Fruit fly (Drosophila melanogaster) whole organism, prepupa: ENCODE data around the gene WASp.

Experiments
- Blimp-1 ChIP-seq: fragments of 200-800 bp; sonication (Bioruptor generic); optimal IDR thresholded peaks from 3 replicates; lab custom pipeline; 2017; ENCODE audit warnings: missing biosample characterization, missing genetic modification characterization, mild to moderate bottlenecking, moderate library complexity, missing genetic modification reagents
- CG10631 ChIP-seq: fragments of 200-800 bp; sonication (Bioruptor generic); optimal IDR thresholded peaks from 2 replicates; lab custom pipeline; 2016; ENCODE audit warnings: missing biosample characterization, missing genetic modification characterization
- CG10669 ChIP-seq: fragments of 200-800 bp; sonication (Bioruptor generic); optimal IDR thresholded peaks from 3 replicates; lab custom pipeline; 2018; ENCODE audit warnings: missing biosample characterization, mild to moderate bottlenecking, missing genetic modification characterization, moderate library complexity
- CG11294 ChIP-seq: fragments of 200-800 bp; sonication (Bioruptor generic); IDR thresholded peaks from 2 replicates; pipeline ENCODE4 v1.3.6; 2022; ENCODE audit warnings: missing biosample characterization, missing genetic modification characterization
- CG11762 ChIP-seq: fragments of 200-800 bp; sonication (Bioruptor generic); optimal IDR thresholded peaks from 3 replicates; lab custom pipeline; 2016; ENCODE audit warnings: missing biosample characterization, missing genetic modification characterization; ENCODE audit not compliant: insufficient read depth
- CG11902 ChIP-seq: fragments of 200-800 bp; sonication (Bioruptor generic); optimal IDR thresholded peaks from 3 replicates; lab custom pipeline; 2016; ENCODE audit warnings: missing biosample characterization, missing genetic modification characterization
- CG1621 ChIP-seq: fragments of 200-800 bp; sonication (Bioruptor generic); optimal IDR thresholded peaks from 3 replicates; lab custom pipeline; 2018; ENCODE audit warnings: missing biosample characterization, mild to moderate bottlenecking, missing genetic modification characterization
- CG16779 ChIP-seq: fragments of 200-800 bp; sonication (Bioruptor generic); optimal IDR thresholded peaks from 3 replicates; lab custom pipeline; 2017; ENCODE audit warnings: missing biosample characterization, mild to moderate bottlenecking, missing genetic modification characterization
- CG3032 ChIP-seq: fragments of 200-800 bp; optimal IDR thresholded peaks from 2 replicates; lab custom pipeline; 2019; ENCODE audit warnings: missing biosample characterization, mild to moderate bottlenecking, missing genetic modification characterization, moderate library complexity
- CG31627 ChIP-seq: fragments of 200-800 bp; sonication (Bioruptor generic); optimal IDR thresholded peaks from 3 replicates; lab custom pipeline; 2016; ENCODE audit warnings: missing biosample characterization, missing genetic modification characterization
- CG32006 ChIP-seq: fragments of 200-800 bp; sonication (Bioruptor generic); optimal IDR thresholded peaks from 3 replicates; lab custom pipeline; 2017; ENCODE audit warnings: missing biosample characterization, mild to moderate bottlenecking, missing genetic modification characterization
- CG34406 ChIP-seq: fragments of 200-800 bp; sonication (Bioruptor generic); optimal IDR thresholded peaks from 3 replicates; lab custom pipeline; 2016; ENCODE audit warnings: missing biosample characterization, missing genetic modification characterization
- CG3919 ChIP-seq: fragments of 200-800 bp; sonication (Bioruptor generic); optimal IDR thresholded peaks from 3 replicates; lab custom pipeline; 2016; ENCODE audit warnings: missing biosample characterization, missing genetic modification characterization
- CG6163 ChIP-seq: fragments of 200-800 bp; sonication (Bioruptor generic); IDR thresholded peaks from 3 replicates; pipeline ENCODE4 v1.3.6; 2022; ENCODE audit warnings: missing biosample characterization, missing genetic modification characterization
- CG6792 ChIP-seq: fragments of 200-800 bp; sonication (Bioruptor generic); optimal IDR thresholded peaks from 3 replicates; lab custom pipeline; 2016; ENCODE audit warnings: missing biosample characterization, missing genetic modification characterization
- CG6808 ChIP-seq: fragments of 200-800 bp; sonication (Bioruptor generic); optimal IDR thresholded peaks from 3 replicates; lab custom pipeline; 2017; ENCODE audit warnings: missing biosample characterization, missing genetic modification characterization, mild to moderate bottlenecking, moderate library complexity, missing genetic modification reagents
- CG6854 ChIP-seq: fragments of 200-800 bp; sonication (Bioruptor generic); optimal IDR thresholded peaks from 2 replicates; lab custom pipeline; 2017; ENCODE audit warnings: missing biosample characterization, mild to moderate bottlenecking, missing genetic modification characterization
- CG7368 ChIP-seq: fragments of 200-800 bp; sonication (Bioruptor generic); optimal IDR thresholded peaks from 3 replicates; lab custom pipeline; 2016; ENCODE audit warnings: missing biosample characterization, missing genetic modification characterization
- CG8119 ChIP-seq: fragments of 200-800 bp; sonication (Bioruptor generic); IDR thresholded peaks from 3 replicates; pipeline ENCODE4 v1.3.6; 2022; ENCODE audit warnings: missing biosample characterization, missing genetic modification characterization
- CG8319 ChIP-seq: fragments of 200-800 bp; sonication (Bioruptor generic); optimal IDR thresholded peaks from 3 replicates; lab custom pipeline; 2016; ENCODE audit warnings: missing biosample characterization, missing genetic modification characterization
- CG8632 ChIP-seq: fragments of 200-800 bp; sonication (Bioruptor generic); optimal IDR thresholded peaks from 3 replicates; lab custom pipeline; 2016; ENCODE audit warnings: missing biosample characterization, missing genetic modification characterization
- CG9139 ChIP-seq: fragments of 200-800 bp; sonication (Bioruptor generic); optimal IDR thresholded peaks from 3 replicates; lab custom pipeline; 2017; ENCODE audit warnings: missing biosample characterization, mild to moderate bottlenecking, missing genetic modification characterization
- Eip75B ChIP-seq: fragments of 200-800 bp; sonication (Bioruptor generic); optimal IDR thresholded peaks from 3 replicates; lab custom pipeline; 2016; ENCODE audit warnings: missing biosample characterization, missing genetic modification characterization
- Eip78C ChIP-seq: fragments of 200-800 bp; sonication (Bioruptor generic); peaks from one replicate; lab custom pipeline; 2016; ENCODE audit warnings: missing biosample characterization, missing genetic modification characterization
- Eip93F ChIP-seq: fragments of 200-800 bp; sonication (Bioruptor generic); optimal IDR thresholded peaks from 2 replicates; lab custom pipeline; 2016; ENCODE audit warnings: missing biosample characterization, mild to moderate bottlenecking, missing genetic modification characterization
- Ets21C ChIP-seq: fragments of 200-800 bp; sonication (Bioruptor generic); optimal IDR thresholded peaks from 3 replicates; lab custom pipeline; 2016; ENCODE audit warnings: missing biosample characterization, missing genetic modification characterization
- Ets96B ChIP-seq: fragments of 200-800 bp; optimal IDR thresholded peaks from 2 replicates; lab custom pipeline; 2019; ENCODE audit warnings: missing biosample characterization, mild to moderate bottlenecking, missing genetic modification characterization, moderate library complexity
- Gug ChIP-seq: fragments of 200-800 bp; sonication (Bioruptor generic); IDR thresholded peaks from 2 replicates; pipeline ENCODE4 v1.3.6; 2022; ENCODE audit warnings: missing biosample characterization, missing genetic modification characterization
- Hr38 ChIP-seq: sonication (Bioruptor generic); optimal IDR thresholded peaks from 2 replicates; lab custom pipeline; 2016; ENCODE audit warnings: missing biosample characterization, missing genetic modification characterization
- Hr39 ChIP-seq: fragments of 200-800 bp; sonication (Bioruptor generic); optimal IDR thresholded peaks from 2 replicates; lab custom pipeline; 2016; ENCODE audit warnings: missing biosample characterization, missing genetic modification characterization
- Hr4 ChIP-seq: fragments of 200-800 bp; sonication (Bioruptor generic); optimal IDR thresholded peaks from 3 replicates; lab custom pipeline; 2016; ENCODE audit warnings: missing biosample characterization, missing genetic modification characterization
- Lpt ChIP-seq: fragments of 200-800 bp; sonication (Bioruptor generic); optimal IDR thresholded peaks from 3 replicates; lab custom pipeline; 2016; ENCODE audit warnings: missing biosample characterization, missing genetic modification characterization
- Met ChIP-seq: fragments of 200-800 bp; sonication (Bioruptor generic); optimal IDR thresholded peaks from 3 replicates; lab custom pipeline; 2016; ENCODE audit warnings: missing biosample characterization, missing genetic modification characterization
- Sox102F ChIP-seq: fragments of 200-800 bp; sonication (Bioruptor generic); optimal IDR thresholded peaks from 2 replicates; lab custom pipeline; 2016; ENCODE audit warnings: missing biosample characterization, mild to moderate bottlenecking, missing genetic modification characterization
- Sox14 ChIP-seq: fragments of 200-800 bp; sonication (Bioruptor generic); optimal IDR thresholded peaks from 3 replicates; lab custom pipeline; 2016; ENCODE audit warnings: missing biosample characterization, missing genetic modification characterization
- Sox15 ChIP-seq: fragments of 200-800 bp; sonication (Bioruptor generic); optimal IDR thresholded peaks from 3 replicates; lab custom pipeline; 2016; ENCODE audit warnings: missing biosample characterization, missing genetic modification characterization
- achi ChIP-seq: fragments of 200-800 bp; sonication (Bioruptor generic); optimal IDR thresholded peaks from 3 replicates; lab custom pipeline; 2016; ENCODE audit warnings: missing biosample characterization, missing genetic modification characterization
- acj6 ChIP-seq: fragments of 200-800 bp; sonication (Bioruptor generic); optimal IDR thresholded peaks from 3 replicates; lab custom pipeline; 2016; ENCODE audit warnings: missing biosample characterization, missing genetic modification characterization
- cyc ChIP-seq: fragments of 200-800 bp; sonication (Bioruptor generic); optimal IDR thresholded peaks from 3 replicates; lab custom pipeline; 2016; ENCODE audit warnings: missing biosample characterization, missing genetic modification characterization
- dac ChIP-seq: fragments of 200-800 bp; sonication (Bioruptor generic); optimal IDR thresholded peaks from 2 replicates; lab custom pipeline; 2017; ENCODE audit warnings: missing biosample characterization, mild to moderate bottlenecking, missing genetic modification characterization
- dsx ChIP-seq: fragments of 200-800 bp; optimal IDR thresholded peaks from 3 replicates; lab custom pipeline; 2019; ENCODE audit warnings: missing biosample characterization, mild to moderate bottlenecking, missing genetic modification characterization, moderate library complexity; ENCODE audit not compliant: poor library complexity, severe bottlenecking
- eg ChIP-seq: fragments of 200-800 bp; sonication (Bioruptor generic); IDR thresholded peaks from 3 replicates; pipeline ENCODE4 v1.3.6; 2022; ENCODE audit warnings: missing biosample characterization, missing genetic modification characterization
- fd59A ChIP-seq: fragments of 200-800 bp; sonication (Bioruptor generic); optimal IDR thresholded peaks from 2 replicates; lab custom pipeline; 2017; ENCODE audit warnings: missing biosample characterization, mild to moderate bottlenecking, missing genetic modification characterization, missing genetic modification reagents
- fd85E ChIP-seq: fragments of 200-800 bp; sonication (Bioruptor generic); optimal IDR thresholded peaks from 3 replicates; lab custom pipeline; 2016; ENCODE audit warnings: missing biosample characterization, missing genetic modification characterization
- fkh ChIP-seq: fragments of 200-800 bp; sonication (Bioruptor generic); optimal IDR thresholded peaks from 3 replicates; lab custom pipeline; 2017; ENCODE audit warnings: missing biosample characterization, mild to moderate bottlenecking, missing genetic modification characterization, moderate library complexity
- net ChIP-seq: fragments of 200-800 bp; sonication (Bioruptor generic); optimal IDR thresholded peaks from 3 replicates; lab custom pipeline; 2016; ENCODE audit warnings: missing biosample characterization, missing genetic modification characterization
- pdm3 ChIP-seq: fragments of 200-800 bp; sonication (Bioruptor generic); optimal IDR thresholded peaks from 3 replicates; lab custom pipeline; 2016; ENCODE audit warnings: missing biosample characterization, missing genetic modification characterization
- salr ChIP-seq, 2 experiments: fragments of 200-800 bp; sonication (Bioruptor generic); optimal IDR thresholded peaks; 3 replicates each; lab custom pipeline; 2016 to 2018; ENCODE audit warnings: missing biosample characterization in 2 of 2, missing genetic modification characterization in 2 of 2, mild to moderate bottlenecking in 1 of 2
- spab ChIP-seq: fragments of 200-800 bp; sonication (Bioruptor generic); optimal IDR thresholded peaks from 2 replicates; lab custom pipeline; 2017; ENCODE audit warnings: missing biosample characterization, mild to moderate bottlenecking, missing genetic modification characterization, missing genetic modification reagents
- ss ChIP-seq, 2 experiments: fragments of 200-800 bp; sonication (Bioruptor generic); optimal IDR thresholded peaks; 2 replicates in 1 of 2; 3 replicates in 1 of 2; lab custom pipeline; 2017 to 2018; ENCODE audit warnings: mild to moderate bottlenecking in 2 of 2, missing biosample characterization in 2 of 2, missing genetic modification characterization in 2 of 2, moderate library complexity in 1 of 2
- topi ChIP-seq: fragments of 200-800 bp; sonication (Bioruptor generic); optimal IDR thresholded peaks from 3 replicates; lab custom pipeline; 2016; ENCODE audit warnings: missing biosample characterization, missing genetic modification characterization

WASp gene

DNA sequence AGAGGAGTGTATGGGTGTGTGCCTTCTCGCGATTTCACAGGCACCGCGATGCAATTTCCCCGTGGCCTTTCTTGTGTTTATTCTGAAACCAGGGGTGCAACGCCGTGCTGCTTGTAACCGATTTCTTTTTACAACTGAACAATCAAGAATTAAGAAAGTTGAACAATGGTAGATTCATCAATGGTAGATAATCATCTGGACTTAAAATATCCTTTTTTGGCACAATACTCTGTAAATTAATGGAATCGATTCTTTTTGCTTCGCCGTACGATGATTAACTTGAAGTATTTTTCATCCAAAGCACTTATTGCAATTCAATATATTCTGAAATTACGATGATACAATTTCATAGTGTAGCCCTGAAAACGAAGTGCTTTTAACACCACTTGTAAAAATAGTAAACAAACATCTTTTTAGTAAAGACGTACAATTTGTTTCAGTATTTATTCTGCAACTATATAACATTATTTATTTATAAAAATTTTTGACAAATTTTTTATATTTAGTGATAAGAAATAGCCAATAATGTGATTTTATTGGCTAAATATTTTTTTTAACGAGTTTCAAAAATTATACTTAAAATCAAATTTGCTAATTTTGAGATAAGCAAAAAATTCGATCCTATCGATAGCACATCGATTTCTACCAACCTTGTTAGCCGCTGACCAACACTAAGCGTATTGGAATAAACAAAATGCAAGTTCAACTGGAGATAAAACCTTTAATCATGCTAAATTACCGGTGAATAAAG, 12.1 kb downstream of the WASp start, which contains the start of the genes CG1523 and CG1647:
CG1523 (minus strand) TSS at position 114 of the 751 bp plus-strand sequence.
CG1647 (plus strand) TSS at position 667 of the 751 bp plus-strand sequence.
- TF ChIP-seq Hr39 (GFP tag; lab: Kevin White, UChicago), result peak; percentile 76
- peak; percentile 83 for TF ChIP-seq Sox14 (GFP tag; lab: Kevin White, UChicago)
- peak; percentile 66 for TF ChIP-seq Sox15
- peak; percentile 51 for TF ChIP-seq cyc
- TF ChIP-seq acj6 (GFP tag; lab: Kevin White, UChicago), result no peak
- no peak for TF ChIP-seq Eip75B (GFP tag; lab: Kevin White, UChicago)
- TF ChIP-seq CG10669 (GFP tag; lab: Kevin White, UChicago), result no peak
- no peak for TF ChIP-seq Hr38 (GFP tag; lab: Kevin White, UChicago)
- TF ChIP-seq salr (GFP tag; optimal IDR thresholded peaks at IDR 0.05; lab: Kevin White, UChicago), result peak in 1 of 2 experiments; percentile 44
- peak; percentile 57 for TF ChIP-seq CG11762
- no peak for TF ChIP-seq CG6808
- TF ChIP-seq fd85E (GFP tag; lab: Kevin White, UChicago), result no peak
- no peak for TF ChIP-seq CG1621
- TF ChIP-seq dsx (GFP tag; lab: Kevin White, UChicago), result no peak
- TF ChIP-seq CG8119 (GFP tag; lab: Robert Waterston, UW), result peak; percentile 70; the same call in 2 of the 3 replicates
- no peak for TF ChIP-seq Eip93F (GFP tag; lab: Kevin White, UChicago)
- peak; percentile 73 for TF ChIP-seq Hr4
- no peak for TF ChIP-seq net
- no peak for TF ChIP-seq pdm3
- TF ChIP-seq Met (GFP tag; lab: Kevin White, UChicago), result no peak
- no peak for TF ChIP-seq dac (GFP tag; lab: Kevin White, UChicago)
- peak; percentile 76 for TF ChIP-seq CG31627
- peak; percentile 69 for TF ChIP-seq fkh (GFP tag; lab: Kevin White, UChicago)
- TF ChIP-seq CG3032 (tag; lab: Kevin White, UChicago), result peak; percentile 77
- TF ChIP-seq spab (GFP tag; lab: Kevin White, UChicago), result no peak
- peak; percentile 57 for TF ChIP-seq fd59A (GFP tag; lab: Kevin White, UChicago)
- TF ChIP-seq CG8632 (GFP tag; lab: Kevin White, UChicago), result peak; percentile 70
- no peak for TF ChIP-seq Blimp-1 (GFP tag; lab: Kevin White, UChicago)
- TF ChIP-seq Gug (GFP tag; lab: Robert Waterston, UW), result peak; percentile 53
- TF ChIP-seq achi (GFP tag; lab: Kevin White, UChicago), result no peak
- no peak for TF ChIP-seq ss (GFP tag; optimal IDR thresholded peaks at IDR 0.05; lab: Kevin White, UChicago)
- peak; percentile 40; the same call in 1 of the 2 replicates for TF ChIP-seq CG11294 (GFP tag; lab: Robert Waterston, UW)
- TF ChIP-seq CG9139 (GFP tag; lab: Kevin White, UChicago), result no peak
- TF ChIP-seq CG34406, result peak; percentile 71
- TF ChIP-seq CG16779 (tag; lab: Kevin White, UChicago), result no peak
- TF ChIP-seq CG6854, result no peak
- no peak for TF ChIP-seq CG3919 (GFP tag; lab: Kevin White, UChicago)
- TF ChIP-seq Eip78C (GFP tag; lab: Kevin White, UChicago), result no peak
- TF ChIP-seq Sox102F (GFP tag; lab: Kevin White, UChicago), result no peak
- TF ChIP-seq Lpt (GFP tag; lab: Kevin White, UChicago), result peak; percentile 3
- peak; percentile 63; the same call in 2 of the 3 replicates for TF ChIP-seq CG6163 (GFP tag; lab: Robert Waterston, UW)
- TF ChIP-seq CG11902 (GFP tag; lab: Kevin White, UChicago), result no peak
- TF ChIP-seq CG32006 (GFP tag; lab: Kevin White, UChicago), result peak; percentile 75
- no peak for TF ChIP-seq CG8319 (GFP tag; lab: Kevin White, UChicago)
- no peak for TF ChIP-seq topi (GFP tag; lab: Kevin White, UChicago)
- peak; percentile 74 for TF ChIP-seq CG6792 (GFP tag; lab: Kevin White, UChicago)
- TF ChIP-seq Ets21C (GFP tag; lab: Kevin White, UChicago), result no peak
- peak; percentile 64 for TF ChIP-seq Ets96B (tag; lab: Kevin White, UChicago)
- no peak; the same call in 2 of the 3 replicates for TF ChIP-seq eg
- TF ChIP-seq CG7368, result no peak
- peak; percentile 80 for TF ChIP-seq CG10631 (GFP tag; lab: Kevin White, UChicago)
